Worm (Caenorhabditis elegans) whole organism, L3 larva: Measurements from ENCODE around the gene C56C10.6.

Experiments used
- R02D3.7 ChIP-seq: fragments of 150-350 bp; optimal IDR thresholded peaks from 2 replicates; lab custom pipeline; 2014; ENCODE audit warnings: missing biosample characterization, missing genetic modification characterization
- aly-2 ChIP-seq: fragments of 150-350 bp; optimal IDR thresholded peaks from 2 replicates; lab custom pipeline; 2014; ENCODE audit warnings: missing biosample characterization, missing genetic modification characterization
- ceh-9 ChIP-seq: sonication (generic microtip); optimal IDR thresholded peaks from 2 replicates; lab custom pipeline; 2018; ENCODE audit warnings: missing biosample characterization, missing genetic modification characterization
- lin-39 ChIP-seq: fragments of 150-350 bp; optimal IDR thresholded peaks from 2 replicates; lab custom pipeline; 2018; ENCODE audit warnings: missing biosample characterization, missing genetic modification reagents, missing genetic modification characterization
- mml-1 ChIP-seq: fragments of 150-350 bp; sonication (generic microtip); optimal IDR thresholded peaks from 3 replicates; lab custom pipeline; 2014; ENCODE audit warnings: missing biosample characterization, missing genetic modification characterization
- nhr-237 ChIP-seq: fragments of 150-350 bp; optimal IDR thresholded peaks from 2 replicates; lab custom pipeline; 2014; ENCODE audit warnings: missing biosample characterization, missing genetic modification characterization
- pha-4 ChIP-seq: fragments of 150-350 bp; optimal IDR thresholded peaks from 2 replicates; lab custom pipeline; 2014; ENCODE audit warnings: missing biosample characterization, missing genetic modification reagents, missing genetic modification characterization
- unc-39 ChIP-seq: sonication (generic microtip); optimal IDR thresholded peaks from 4 replicates; lab custom pipeline; 2017; ENCODE audit warnings: missing biosample characterization, missing genetic modification characterization
- unc-62 ChIP-seq: fragments of 150-350 bp; sonication (generic microtip); optimal IDR thresholded peaks from 4 replicates; lab custom pipeline; 2014; ENCODE audit warnings: missing biosample characterization, missing genetic modification reagents, missing genetic modification characterization
- zag-1 ChIP-seq: fragments of 150-350 bp; optimal IDR thresholded peaks from 2 replicates; lab custom pipeline; 2014; ENCODE audit warnings: missing biosample characterization, missing genetic modification characterization
- ztf-4 ChIP-seq: fragments of 150-350 bp; optimal IDR thresholded peaks from 2 replicates; lab custom pipeline; 2014; ENCODE audit warnings: missing biosample characterization, missing genetic modification characterization

ce11 chrII:6531527-6531926 lies 49.6 kb downstream of the C56C10.6 start, which contains the start of gene abch-1:
- TF ChIP-seq pha-4 (tag; lab: Kevin White, UChicago): no peak
- no peak for TF ChIP-seq nhr-237 (tag; lab: Kevin White, UChicago)
- no peak for TF ChIP-seq aly-2 (tag; lab: Kevin White, UChicago)
- no peak for TF ChIP-seq lin-39 (tag; lab: Kevin White, UChicago)
- TF ChIP-seq unc-62 (GFP tag; lab: Kevin White, UChicago): no peak
- no peak for TF ChIP-seq R02D3.7 (tag; lab: Kevin White, UChicago)
- TF ChIP-seq zag-1 (tag; lab: Kevin White, UChicago): no peak
- TF ChIP-seq mml-1: no peak
- no peak for TF ChIP-seq unc-39 (tag; lab: Kevin White, UChicago)
- TF ChIP-seq ceh-9 (tag; lab: Kevin White, UChicago): no peak
- no peak for TF ChIP-seq ztf-4 (tag; lab: Kevin White, UChicago)
